Fruit fly (Drosophila melanogaster): Measurements from ENCODE around the gene Prosbeta7.
A peak's percentile ranks its signal among the peaks of the same experiment; 100 is the strongest.

The Prosbeta7 gene

dm6 chr3R:5371563-5371962 lies 13.4 kb upstream of the Prosbeta7 start, which contains the start of gene Polr2F (continued):
- TF ChIP-seq crp (GFP tag; optimal IDR thresholded peaks at IDR 0.05) (peak in 1 of 2 experiments; percentile 41), Lhr (GFP tag; optimal IDR thresholded peaks at IDR 0.05) (peak; percentile 84), pum (GFP tag; optimal IDR thresholded peaks at IDR 0.05) (peak; percentile 90), al (GFP tag; IDR thresholded peaks at IDR 0.05) (peak; percentile 65), CG14441 (GFP tag; IDR thresholded peaks at IDR 0.05) (peak; percentile 54), sd (tag; optimal IDR thresholded peaks at IDR 0.05) (no peak), jumu (GFP tag; optimal IDR thresholded peaks at IDR 0.05) (peak; percentile 94), Sin3A (optimal IDR thresholded peaks at IDR 0.05) (peak; percentile 55), CG2712 (tag; optimal IDR thresholded peaks at IDR 0.05) (peak; percentile 73), CG8765 (GFP tag; IDR thresholded peaks at IDR 0.05) (0 out of 2 replicates have a peak, but pooled peaks have one; percentile 19), D19A (tag; optimal IDR thresholded peaks at IDR 0.05) (peak; percentile 42), ssp (GFP tag; IDR thresholded peaks at IDR 0.05) (peak; percentile 67), CG30431 (GFP tag; optimal IDR thresholded peaks at IDR 0.05) (peak; percentile 70), Oaz (GFP tag; IDR thresholded peaks at IDR 0.05) (peak; percentile 45; the same call in 1 of the 2 replicates), zfh1 (GFP tag; IDR thresholded peaks at IDR 0.05) (peak; percentile 81), ftz-f1 (GFP tag; optimal IDR thresholded peaks at IDR 0.05) (peak; percentile 86), Vsx1 (GFP tag; optimal IDR thresholded peaks at IDR 0.05) (no peak), CG8359 (GFP tag; optimal IDR thresholded peaks at IDR 0.05; ENCODE audit: borderline replicate concordance) (no peak), CG12659 (GFP tag; optimal IDR thresholded peaks at IDR 0.05) (peak; percentile 92), CG1603 (tag; optimal IDR thresholded peaks at IDR 0.05) (peak; percentile 90), CG6254 (GFP tag; optimal IDR thresholded peaks at IDR 0.05) (no peak), CG6813 (GFP tag; optimal IDR thresholded peaks at IDR 0.05) (peak; percentile 14), ranshi (GFP tag; IDR thresholded peaks at IDR 0.05) (peak; percentile 76), abd-A (tag; optimal IDR thresholded peaks at IDR 0.05) (no peak), danr (GFP tag; IDR thresholded peaks at IDR 0.05) (peak; percentile 47; the same call in 1 of the 2 replicates), Dll (GFP tag; IDR thresholded peaks at IDR 0.05; ENCODE audit: partially characterized antibody) (0 out of 4 replicates have a peak, but pooled peaks have one; percentile 45), Gug (GFP tag; IDR thresholded peaks at IDR 0.05) (peak; percentile 78; the same call in 3 of the 4 replicates), stc (GFP tag; IDR thresholded peaks at IDR 0.05) (no peak), CG2889 (GFP tag; IDR thresholded peaks at IDR 0.05) (peak; percentile 64; the same call in 2 of the 3 replicates), crol (GFP tag; IDR thresholded peaks at IDR 0.05) (no peak), slbo (GFP tag; IDR thresholded peaks at IDR 0.05) (peak; percentile 95), peb (GFP tag; IDR thresholded peaks at IDR 0.05) (0 out of 2 replicates have a peak, but pooled peaks have one; percentile 19), inv (GFP tag; IDR thresholded peaks at IDR 0.05; ENCODE audit: partially characterized antibody) (peak; percentile 26; the same call in 1 of the 2 replicates), pros (GFP tag; optimal IDR thresholded peaks at IDR 0.05) (no peak), Dad (GFP tag; optimal IDR thresholded peaks at IDR 0.05) (peak; percentile 93), E2f1 (GFP tag; IDR thresholded peaks at IDR 0.05) (peak; percentile 60), ewg (GFP tag; optimal IDR thresholded peaks at IDR 0.05) (peak; percentile 100), CG12769 (tag; optimal IDR thresholded peaks at IDR 0.05) (no peak), trem (tag; optimal IDR thresholded peaks at IDR 0.05) (peak; percentile 63), CG3281 (GFP tag; optimal IDR thresholded peaks at IDR 0.05) (peak; percentile 69), sna (GFP tag; IDR thresholded peaks at IDR 0.05; ENCODE audit: partially characterized antibody) (no peak), gce (GFP tag; IDR thresholded peaks at IDR 0.05) (no peak), CG6689 (GFP tag; IDR thresholded peaks at IDR 0.05) (0 out of 2 replicates have a peak, but pooled peaks have one; percentile 38), fd102C (GFP tag; optimal IDR thresholded peaks at IDR 0.05) (peak; percentile 9), CG15514 (GFP tag; optimal IDR thresholded peaks at IDR 0.05) (peak; percentile 89), cas (GFP tag; IDR thresholded peaks at IDR 0.05) (peak; percentile 78), ATbp (GFP tag; optimal IDR thresholded peaks at IDR 0.05) (peak; percentile 23), CG4282 (GFP tag; optimal IDR thresholded peaks at IDR 0.05) (peak; percentile 89), CG17912 (GFP tag; optimal IDR thresholded peaks at IDR 0.05) (peak; percentile 92), ab (GFP tag; optimal IDR thresholded peaks at IDR 0.05) (peak; percentile 63)
